Fruit fly (Drosophila melanogaster) Kc167 (cell line): ENCODE data around the gene Rad23.

ENCODE experiments used
- Myc ChIP-seq: fragments of >200 bp; optimal IDR thresholded peaks from 2 replicates; lab custom pipeline; 2017; ENCODE audit warnings: missing external identifiers
- h ChIP-seq: fragments of >200 bp; optimal IDR thresholded peaks from 3 replicates; lab custom pipeline; 2018; ENCODE audit warnings: missing external identifiers
- insv ChIP-seq: fragments of >200 bp; optimal IDR thresholded peaks from 3 replicates; lab custom pipeline; 2018; ENCODE audit warnings: missing external identifiers
- psq ChIP-seq: fragments of >200 bp; optimal IDR thresholded peaks from 2 replicates; lab custom pipeline; 2017; ENCODE audit warnings: missing external identifiers

dm6 chr4:276325-276724, 31.6 kb upstream of the Rad23 start, which contains the start of gene NfI:
- TF ChIP-seq psq (lab: Kevin White, UChicago) (no peak), Myc (no peak), insv (lab: Kevin White, UChicago) (no peak), h (lab: Kevin White, UChicago) (no peak)
